Worm (Caenorhabditis elegans) whole organism, L1 larva: ENCODE measurements around the gene bnc-1.

Experiments used
- aly-2 ChIP-seq: fragments of 150-350 bp; optimal IDR thresholded peaks from 2 replicates; lab custom pipeline; 2014; ENCODE audit warnings: missing biosample characterization, missing genetic modification characterization
- ets-5 ChIP-seq: fragments of 200-800 bp; sonication (Bioruptor generic); IDR thresholded peaks from 2 replicates; pipeline ENCODE4 v1.3.6; 2022; ENCODE audit warnings: missing genetic modification characterization, missing compliant biosample characterization
- fos-1 ChIP-seq: fragments of 150-350 bp; optimal IDR thresholded peaks from 2 replicates; lab custom pipeline; 2014; ENCODE audit warnings: missing biosample characterization, missing genetic modification characterization
- lin-15B ChIP-seq: fragments of 150-350 bp; sonication (generic microtip); optimal IDR thresholded peaks from 3 replicates; lab custom pipeline; 2014; ENCODE audit warnings: missing biosample characterization, missing genetic modification characterization
- lin-39 ChIP-seq: fragments of 150-350 bp; optimal IDR thresholded peaks from 2 replicates; lab custom pipeline; 2014; ENCODE audit warnings: missing biosample characterization, missing genetic modification reagents, missing genetic modification characterization
- pqm-1 ChIP-seq: sonication (generic microtip); optimal IDR thresholded peaks from 3 replicates; lab custom pipeline; 2017; ENCODE audit warnings: missing biosample characterization, missing genetic modification characterization

- TF ChIP-seq lin-39 (tag; lab: Kevin White, UChicago) (no peak), ets-5 (GFP tag; lab: Robert Waterston, UW) (no peak), lin-15B (tag; lab: Kevin White, UChicago) (no peak), aly-2 (tag; lab: Kevin White, UChicago) (no peak), fos-1 (tag; lab: Kevin White, UChicago) (no peak), pqm-1 (tag; lab: Kevin White, UChicago) (no peak)
These were observed 7.5 kb downstream of the bnc-1 start, which contains the start of gene twk-24 for ce11 chrV:12269272-12269767.
